Fruit fly (Drosophila melanogaster) whole organism, embryonic: ENCODE measurements around the gene Nepl7.

ENCODE experiments used
- Aef1 ChIP-seq: fragments of 200-800 bp; sonication (Bioruptor generic); IDR thresholded peaks from 3 replicates; pipeline ENCODE4 v1.3.6; 2022; ENCODE audit warnings: missing biosample characterization, missing genetic modification characterization
- Awh ChIP-seq: fragments of 200-800 bp; sonication (Bioruptor generic); IDR thresholded peaks from 2 replicates; pipeline ENCODE4, ENCODE4 v1.3.6; 2022; ENCODE audit warnings: missing biosample characterization, missing genetic modification characterization
- Bgb ChIP-seq: fragments of 200-800 bp; sonication (Bioruptor generic); IDR thresholded peaks from 2 replicates; pipeline ENCODE4 v1.3.6; 2022; ENCODE audit warnings: missing biosample characterization, missing genetic modification characterization; ENCODE audit not compliant: partially characterized antibody
- CG10321 ChIP-seq: fragments of 200-800 bp; sonication (Bioruptor generic); IDR thresholded peaks from 2 replicates; pipeline ENCODE4 v1.3.6; 2022; ENCODE audit warnings: missing biosample characterization, missing genetic modification characterization
- CG10366 ChIP-seq: fragments of 200-800 bp; sonication (Bioruptor generic); IDR thresholded peaks from 2 replicates; pipeline ENCODE4 v1.3.6; 2022; ENCODE audit warnings: missing biosample characterization, missing genetic modification characterization
- CG11696 ChIP-seq: fragments of 200-800 bp; sonication (Bioruptor generic); IDR thresholded peaks from 2 replicates; pipeline ENCODE4 v1.3.6; 2022; ENCODE audit warnings: missing biosample characterization, missing genetic modification characterization
- CG12104 ChIP-seq: fragments of 200-800 bp; sonication (Bioruptor generic); optimal IDR thresholded peaks from 3 replicates; lab custom pipeline; 2016; ENCODE audit warnings: missing biosample characterization, missing genetic modification characterization
- CG15514 ChIP-seq: fragments of 200-800 bp; sonication (Bioruptor generic); optimal IDR thresholded peaks from 3 replicates; lab custom pipeline; 2017; ENCODE audit warnings: missing biosample characterization, missing genetic modification characterization, mild to moderate bottlenecking, moderate library complexity, missing genetic modification reagents
- CG1602 ChIP-seq: fragments of 200-800 bp; sonication (Bioruptor generic); optimal IDR thresholded peaks from 3 replicates; lab custom pipeline; 2016; ENCODE audit warnings: missing biosample characterization, missing genetic modification characterization
- CG1603 ChIP-seq: fragments of 200-800 bp; sonication (Bioruptor generic); optimal IDR thresholded peaks from 2 replicates; lab custom pipeline; 2019; ENCODE audit warnings: missing biosample characterization, mild to moderate bottlenecking, missing genetic modification characterization, moderate library complexity
- CG30403 ChIP-seq: fragments of 200-800 bp; sonication (Bioruptor generic); optimal IDR thresholded peaks from 3 replicates; lab custom pipeline; 2016; ENCODE audit warnings: missing biosample characterization, missing genetic modification characterization
- CG31365 ChIP-seq: fragments of 200-800 bp; sonication (Bioruptor generic); optimal IDR thresholded peaks from 2 replicates; lab custom pipeline; 2018; ENCODE audit warnings: missing biosample characterization, mild to moderate bottlenecking, missing genetic modification characterization
- CG31441 ChIP-seq: fragments of 200-800 bp; sonication (Bioruptor generic); IDR thresholded peaks from 2 replicates; pipeline ENCODE4 v1.3.6; 2022; ENCODE audit warnings: missing biosample characterization, missing genetic modification characterization
- CG3281 ChIP-seq: fragments of 200-800 bp; sonication (Bioruptor generic); optimal IDR thresholded peaks from 3 replicates; lab custom pipeline; 2017; ENCODE audit warnings: missing biosample characterization, mild to moderate bottlenecking, missing genetic modification characterization
- CG43689 ChIP-seq: fragments of 200-800 bp; sonication (Bioruptor generic); IDR thresholded peaks from 2 replicates; pipeline ENCODE4 v1.3.6; 2022; ENCODE audit warnings: missing biosample characterization, missing genetic modification characterization
- CG8388 ChIP-seq: fragments of 200-800 bp; sonication (Bioruptor generic); optimal IDR thresholded peaks from 2 replicates; lab custom pipeline; 2019; ENCODE audit warnings: missing biosample characterization, mild to moderate bottlenecking, missing genetic modification characterization, moderate library complexity
- CG9797 ChIP-seq: fragments of 200-800 bp; sonication (Bioruptor generic); optimal IDR thresholded peaks from 3 replicates; lab custom pipeline; 2018; ENCODE audit warnings: missing biosample characterization, mild to moderate bottlenecking, missing genetic modification characterization
- D19A ChIP-seq: fragments of 200-800 bp; optimal IDR thresholded peaks from 3 replicates; lab custom pipeline; 2019; ENCODE audit warnings: missing biosample characterization, mild to moderate bottlenecking, missing genetic modification characterization, moderate library complexity
- D19B ChIP-seq: fragments of 200-800 bp; sonication (Bioruptor generic); optimal IDR thresholded peaks from 2 replicates; lab custom pipeline; 2017; ENCODE audit warnings: missing biosample characterization, mild to moderate bottlenecking, missing genetic modification characterization
- Dek ChIP-seq: fragments of 200-800 bp; sonication (Bioruptor generic); optimal IDR thresholded peaks from 3 replicates; lab custom pipeline; 2019; ENCODE audit warnings: missing biosample characterization, mild to moderate bottlenecking, missing genetic modification characterization, moderate library complexity
- Dfd ChIP-seq, 2 experiments: fragments of >200 bp; optimal IDR thresholded peaks; 2 replicates each; lab custom pipeline; 2017; ENCODE audit warnings: missing biosample characterization in 2 of 2, missing genetic modification characterization in 2 of 2
- E2f2 ChIP-seq: fragments of 200-800 bp; sonication (Bioruptor generic); IDR thresholded peaks from 2 replicates; pipeline ENCODE4 v1.3.6; 2022; ENCODE audit warnings: missing biosample characterization, missing genetic modification characterization
- Fer2 ChIP-seq: fragments of 200-800 bp; sonication (Bioruptor generic); optimal IDR thresholded peaks from 2 replicates; lab custom pipeline; 2018; ENCODE audit warnings: missing biosample characterization, mild to moderate bottlenecking, missing genetic modification characterization, moderate library complexity
- HLHmδ ChIP-seq: fragments of 200-800 bp; sonication (Bioruptor generic); optimal IDR thresholded peaks from 2 replicates; lab custom pipeline; 2018; ENCODE audit warnings: missing biosample characterization, mild to moderate bottlenecking, missing genetic modification characterization, moderate library complexity
- Hmr ChIP-seq: fragments of 200-800 bp; sonication (Bioruptor generic); optimal IDR thresholded peaks from 3 replicates; lab custom pipeline; 2017; ENCODE audit warnings: mild to moderate bottlenecking, missing biosample characterization, missing genetic modification reagents, missing genetic modification characterization
- Spps ChIP-seq: fragments of 200-800 bp; sonication (Bioruptor generic); optimal IDR thresholded peaks from 2 replicates; lab custom pipeline; 2018; ENCODE audit warnings: missing biosample characterization, mild to moderate bottlenecking, missing genetic modification characterization
- Trl ChIP-seq, 3 experiments: fragments of >200 bp in 2 of 3; fragments of 200-800 bp in 1 of 3; sonication (Bioruptor generic) in 1 of 3; optimal IDR thresholded peaks; 2 replicates in 1 of 3; 3 replicates in 2 of 3; lab custom pipeline; 2016 to 2017; ENCODE audit warnings: missing biosample characterization in 1 of 3, missing genetic modification characterization in 1 of 3
- Vsx1 ChIP-seq: fragments of 200-800 bp; sonication (Bioruptor generic); optimal IDR thresholded peaks from 2 replicates; lab custom pipeline; 2017; ENCODE audit warnings: missing biosample characterization, mild to moderate bottlenecking, missing genetic modification characterization, missing genetic modification reagents
- ato ChIP-seq: fragments of 200-800 bp; sonication (Bioruptor generic); IDR thresholded peaks from 2 replicates; pipeline ENCODE4 v1.3.6; 2022; ENCODE audit warnings: missing biosample characterization, missing genetic modification characterization; ENCODE audit not compliant: partially characterized antibody
- btn ChIP-seq: fragments of 200-800 bp; sonication (Bioruptor generic); optimal IDR thresholded peaks from 2 replicates; lab custom pipeline; 2016; ENCODE audit warnings: missing biosample characterization, missing genetic modification characterization
- cato ChIP-seq: fragments of 200-800 bp; sonication (Bioruptor generic); optimal IDR thresholded peaks from 2 replicates; lab custom pipeline; 2016; ENCODE audit warnings: missing biosample characterization, missing genetic modification characterization, borderline replicate concordance
- disco-r ChIP-seq: fragments of 200-800 bp; sonication (Bioruptor generic); optimal IDR thresholded peaks from 2 replicates; lab custom pipeline; 2016; ENCODE audit warnings: missing biosample characterization, missing genetic modification characterization
- en ChIP-seq: fragments of 200-800 bp; sonication (Bioruptor generic); optimal IDR thresholded peaks from 2 replicates; lab custom pipeline; 2016; ENCODE audit warnings: missing biosample characterization, missing genetic modification characterization
- fru ChIP-seq: fragments of >200 bp; optimal IDR thresholded peaks from 2 replicates; lab custom pipeline; 2017
- gcm ChIP-seq: fragments of 200-800 bp; sonication (Bioruptor generic); optimal IDR thresholded peaks from 2 replicates; lab custom pipeline; 2019; ENCODE audit warnings: missing biosample characterization, mild to moderate bottlenecking, missing genetic modification characterization, moderate library complexity
- gfzf ChIP-seq: fragments of 200-800 bp; sonication (Bioruptor generic); optimal IDR thresholded peaks from 2 replicates; lab custom pipeline; 2016; ENCODE audit warnings: missing biosample characterization, mild to moderate bottlenecking, missing genetic modification characterization, moderate library complexity
- gro ChIP-seq: fragments of 200-800 bp; sonication (Bioruptor generic); optimal IDR thresholded peaks from 2 replicates; lab custom pipeline; 2016; ENCODE audit warnings: missing biosample characterization, missing genetic modification characterization
- hkb ChIP-seq, 2 experiments: fragments of 200-800 bp in 1 of 2; fragments of >200 bp in 1 of 2; sonication (Bioruptor generic) in 1 of 2; IDR thresholded peaks in 1 of 2; optimal IDR thresholded peaks in 1 of 2; 2 replicates each; pipeline versions ENCODE4 v1.3.6 to Lab custom; 2017 to 2022; ENCODE audit warnings: missing biosample characterization in 1 of 2, missing genetic modification characterization in 1 of 2
- nau ChIP-seq: fragments of 200-800 bp; sonication (Bioruptor generic); optimal IDR thresholded peaks from 3 replicates; lab custom pipeline; 2017; ENCODE audit warnings: missing biosample characterization, mild to moderate bottlenecking, missing genetic modification characterization, missing genetic modification reagents
- peb ChIP-seq: fragments of 200-800 bp; sonication (Bioruptor generic); IDR thresholded peaks from 2 replicates; pipeline ENCODE4 v1.3.6; 2022; ENCODE audit warnings: missing biosample characterization, missing genetic modification characterization
- pita ChIP-seq: fragments of 200-800 bp; sonication (Bioruptor generic); optimal IDR thresholded peaks from 2 replicates; lab custom pipeline; 2017; ENCODE audit warnings: missing biosample characterization, mild to moderate bottlenecking, missing genetic modification characterization
- pnt ChIP-seq: fragments of 200-800 bp; sonication (Bioruptor generic); optimal IDR thresholded peaks from 3 replicates; lab custom pipeline; 2016; ENCODE audit warnings: missing biosample characterization, missing genetic modification characterization
- prd ChIP-seq, 3 experiments: fragments of >200 bp in 2 of 3; fragments of 200-800 bp in 1 of 3; sonication (Bioruptor generic) in 1 of 3; optimal IDR thresholded peaks in 2 of 3; IDR thresholded peaks in 1 of 3; 2 replicates in 2 of 3; 3 replicates in 1 of 3; pipeline versions ENCODE4 v1.3.6 to Lab custom; 2017 to 2022; ENCODE audit warnings: missing biosample characterization in 1 of 3, missing genetic modification characterization in 1 of 3
- repo ChIP-seq: fragments of 200-800 bp; sonication (Bioruptor generic); optimal IDR thresholded peaks from 2 replicates; lab custom pipeline; 2016; ENCODE audit warnings: missing biosample characterization, missing genetic modification characterization
- salm ChIP-seq: fragments of 200-800 bp; sonication (Bioruptor generic); optimal IDR thresholded peaks from 2 replicates; lab custom pipeline; 2018; ENCODE audit warnings: missing biosample characterization, mild to moderate bottlenecking, missing genetic modification characterization
- sens ChIP-seq: fragments of 200-800 bp; sonication (Bioruptor generic); peaks from one replicate; lab custom pipeline; 2016; ENCODE audit warnings: missing biosample characterization, missing genetic modification characterization
- sim ChIP-seq: fragments of 200-800 bp; sonication (Bioruptor generic); IDR thresholded peaks from 2 replicates; pipeline ENCODE4 v1.3.6; 2022; ENCODE audit warnings: missing biosample characterization, missing genetic modification characterization
- toy ChIP-seq: fragments of 200-800 bp; sonication (Bioruptor generic); IDR thresholded peaks from 2 replicates; pipeline ENCODE4 v1.3.6; 2022; ENCODE audit warnings: missing biosample characterization, missing genetic modification characterization
- z ChIP-seq: fragments of 200-800 bp; sonication (Bioruptor generic); IDR thresholded peaks from 3 replicates; pipeline ENCODE4 v1.3.6; 2022; ENCODE audit warnings: missing biosample characterization, missing genetic modification characterization
- zfh2 ChIP-seq: fragments of 200-800 bp; sonication (Bioruptor generic); optimal IDR thresholded peaks from 2 replicates; lab custom pipeline; 2016; ENCODE audit warnings: missing biosample characterization, missing genetic modification characterization

Gene Nepl7

dm6 chr2L:12694823-12695420 lies 25.4 kb upstream of the Nepl7 start, which contains the start of the genes IFT43 and PICK1 (continued):
- TF ChIP-seq D19A (no peak), CG8388 (no peak), E2f2 (GFP tag; lab: Robert Waterston, UW) (peak; percentile 47; the same call in 1 of the 2 replicates), Bgb (GFP tag; lab: Robert Waterston, UW) (peak; percentile 89), prd (optimal IDR thresholded peaks at IDR 0.05; lab: Kevin White, UChicago) (no peak), prd (GFP tag; IDR thresholded peaks at IDR 0.05; lab: Robert Waterston, UW) (no peak), Awh (GFP tag; lab: Robert Waterston, UW) (no peak), CG11696 (GFP tag; lab: Robert Waterston, UW) (no peak), CG43689 (no peak), en (no peak), CG10366 (GFP tag; lab: Robert Waterston, UW) (no peak), CG9797 (GFP tag; lab: Kevin White, UChicago) (peak; percentile 40), nau (GFP tag; lab: Kevin White, UChicago) (no peak), Dfd (GFP tag; optimal IDR thresholded peaks at IDR 0.05; lab: Kevin White, UChicago) (no peak), salm (tag; lab: Kevin White, UChicago) (no peak), CG12104 (no peak), toy (GFP tag; lab: Robert Waterston, UW) (no peak), Vsx1 (GFP tag; lab: Kevin White, UChicago) (no peak), CG15514 (GFP tag; lab: Kevin White, UChicago) (no peak), Aef1 (GFP tag; lab: Robert Waterston, UW) (no peak), Trl (optimal IDR thresholded peaks at IDR 0.05; lab: Kevin White, UChicago) (no peak), Trl (GFP tag; optimal IDR thresholded peaks at IDR 0.05; lab: Kevin White, UChicago) (no peak), z (GFP tag; lab: Robert Waterston, UW) (no peak), btn (GFP tag; lab: Kevin White, UChicago) (no peak), Spps (tag; lab: Kevin White, UChicago) (no peak), disco-r (GFP tag; lab: Kevin White, UChicago) (no peak), zfh2 (GFP tag; lab: Kevin White, UChicago) (no peak), CG10321 (GFP tag; lab: Robert Waterston, UW) (no peak), Fer2 (tag; lab: Kevin White, UChicago) (no peak), sens (GFP tag; lab: Kevin White, UChicago) (peak; percentile 46), CG1602 (GFP tag; lab: Kevin White, UChicago) (no peak), sim (GFP tag; lab: Robert Waterston, UW) (no peak), CG3281 (no peak), Hmr (GFP tag; lab: Kevin White, UChicago) (no peak), gfzf (GFP tag; lab: Kevin White, UChicago) (peak; percentile 48), cato (GFP tag; lab: Kevin White, UChicago) (no peak), gcm (GFP tag; lab: Kevin White, UChicago) (no peak), CG31365 (tag; lab: Kevin White, UChicago) (no peak), CG31441 (no peak), gro (no peak), pita (GFP tag; lab: Kevin White, UChicago) (no peak), hkb (optimal IDR thresholded peaks at IDR 0.05; lab: Kevin White, UChicago) (no peak), hkb (GFP tag; IDR thresholded peaks at IDR 0.05; lab: Robert Waterston, UW) (no peak), Dek (no peak), pnt (GFP tag; lab: Kevin White, UChicago) (no peak), peb (GFP tag; lab: Robert Waterston, UW) (no peak), CG30403 (GFP tag; lab: Kevin White, UChicago) (no peak), repo (no peak), CG1603 (tag; lab: Kevin White, UChicago) (no peak), D19B (GFP tag; lab: Kevin White, UChicago) (no peak), HLHmδ (no peak), fru (lab: Kevin White, UChicago) (no peak), ato (GFP tag; lab: Robert Waterston, UW) (no peak)
